Worm (Caenorhabditis elegans) whole organism, L3 larva: Measurements from ENCODE around the gene T08G5.3.

Experiments used
- R02D3.7 ChIP-seq: fragments of 150-350 bp; optimal IDR thresholded peaks from 2 replicates; lab custom pipeline; 2014; ENCODE audit warnings: missing biosample characterization, missing genetic modification characterization
- ZK546.5 ChIP-seq: sonication (generic microtip); optimal IDR thresholded peaks from 2 replicates; lab custom pipeline; 2017; ENCODE audit warnings: missing biosample characterization, missing genetic modification characterization
- ceh-16 ChIP-seq: sonication (generic microtip); optimal IDR thresholded peaks from 2 replicates; lab custom pipeline; 2017; ENCODE audit warnings: missing biosample characterization, missing genetic modification characterization
- ceh-28 ChIP-seq: fragments of 150-350 bp; optimal IDR thresholded peaks from 2 replicates; lab custom pipeline; 2014; ENCODE audit warnings: missing biosample characterization, missing genetic modification reagents, missing genetic modification characterization
- ceh-82 ChIP-seq: fragments of 150-350 bp; optimal IDR thresholded peaks from 2 replicates; lab custom pipeline; 2014; ENCODE audit warnings: missing biosample characterization, missing genetic modification characterization
- ceh-9 ChIP-seq: sonication (generic microtip); optimal IDR thresholded peaks from 2 replicates; lab custom pipeline; 2018; ENCODE audit warnings: missing biosample characterization, missing genetic modification characterization
- daf-12 ChIP-seq: fragments of 150-350 bp; optimal IDR thresholded peaks from 2 replicates; lab custom pipeline; 2014; ENCODE audit warnings: missing biosample characterization, missing genetic modification reagents, missing genetic modification characterization
- egl-5 ChIP-seq: fragments of 150-350 bp; optimal IDR thresholded peaks from 2 replicates; lab custom pipeline; 2017; ENCODE audit warnings: missing biosample characterization, missing genetic modification reagents, missing genetic modification characterization, inconsistent platforms
- elt-1 ChIP-seq: fragments of 150-350 bp; optimal IDR thresholded peaks from 2 replicates; lab custom pipeline; 2014; ENCODE audit warnings: missing biosample characterization, missing genetic modification characterization
- elt-2 ChIP-seq: sonication (generic microtip); optimal IDR thresholded peaks from 2 replicates; lab custom pipeline; 2016; ENCODE audit warnings: missing genetic modification reagents, mild to moderate bottlenecking, missing genetic modification characterization, missing compliant biosample characterization
- fkh-10 ChIP-seq: sonication (generic microtip); optimal IDR thresholded peaks from 2 replicates; lab custom pipeline; 2017; ENCODE audit warnings: missing biosample characterization, missing genetic modification reagents, missing genetic modification characterization
- fkh-2 ChIP-seq: fragments of 150-350 bp; optimal IDR thresholded peaks from 2 replicates; lab custom pipeline; 2014; ENCODE audit warnings: missing biosample characterization, missing genetic modification reagents, missing genetic modification characterization
- hmg-11 ChIP-seq: sonication (generic microtip); optimal IDR thresholded peaks from 2 replicates; lab custom pipeline; 2016; ENCODE audit warnings: missing genetic modification characterization, missing compliant biosample characterization
- jun-1 ChIP-seq: fragments of 150-350 bp; optimal IDR thresholded peaks from 2 replicates; lab custom pipeline; 2014; ENCODE audit warnings: missing biosample characterization, missing genetic modification reagents, missing genetic modification characterization
- lin-15B ChIP-seq: fragments of 150-350 bp; optimal IDR thresholded peaks from 2 replicates; lab custom pipeline; 2014; ENCODE audit warnings: missing biosample characterization, missing genetic modification characterization
- lin-39 ChIP-seq: fragments of 150-350 bp; optimal IDR thresholded peaks from 2 replicates; lab custom pipeline; 2018; ENCODE audit warnings: missing biosample characterization, missing genetic modification reagents, missing genetic modification characterization
- lsy-12 ChIP-seq: sonication (generic microtip); optimal IDR thresholded peaks from 2 replicates; lab custom pipeline; 2016; ENCODE audit warnings: mild to moderate bottlenecking, missing genetic modification characterization, missing compliant biosample characterization
- nfya-1 ChIP-seq: sonication (generic microtip); optimal IDR thresholded peaks from 2 replicates; lab custom pipeline; 2017; ENCODE audit warnings: missing genetic modification characterization, mild to moderate bottlenecking, missing compliant biosample characterization, antibody characterized with exemption, moderate library complexity; ENCODE audit not compliant: insufficient read depth
- nhr-11 ChIP-seq: fragments of 150-350 bp; optimal IDR thresholded peaks from 2 replicates; lab custom pipeline; 2014; ENCODE audit warnings: missing biosample characterization, missing genetic modification characterization
- nhr-12 ChIP-seq: fragments of 150-350 bp; optimal IDR thresholded peaks from 2 replicates; lab custom pipeline; 2014; ENCODE audit warnings: missing biosample characterization, missing genetic modification characterization
- nhr-25 ChIP-seq: sonication (generic microtip); optimal IDR thresholded peaks from 2 replicates; lab custom pipeline; 2017; ENCODE audit warnings: missing biosample characterization, missing genetic modification characterization
- nhr-28 ChIP-seq: fragments of 150-350 bp; optimal IDR thresholded peaks from 2 replicates; lab custom pipeline; 2014; ENCODE audit warnings: missing biosample characterization, missing genetic modification characterization
- nhr-43 ChIP-seq: sonication (generic microtip); optimal IDR thresholded peaks from 2 replicates; lab custom pipeline; 2016; ENCODE audit warnings: mild to moderate bottlenecking, missing genetic modification characterization, missing compliant biosample characterization; ENCODE audit not compliant: poor library complexity, severe bottlenecking
- nhr-67 ChIP-seq: fragments of 150-350 bp; optimal IDR thresholded peaks from 2 replicates; lab custom pipeline; 2014; ENCODE audit warnings: missing biosample characterization, missing genetic modification characterization
- nhr-76 ChIP-seq: fragments of 150-350 bp; sonication (generic microtip); optimal IDR thresholded peaks from 5 replicates; lab custom pipeline; 2014; ENCODE audit warnings: missing biosample characterization, missing genetic modification characterization
- nhr-77 ChIP-seq: fragments of 150-350 bp; optimal IDR thresholded peaks from 2 replicates; lab custom pipeline; 2014; ENCODE audit warnings: missing biosample characterization, missing genetic modification characterization
- pha-4 ChIP-seq: fragments of 150-350 bp; optimal IDR thresholded peaks from 2 replicates; lab custom pipeline; 2014; ENCODE audit warnings: missing biosample characterization, missing genetic modification reagents, missing genetic modification characterization
- pqm-1 ChIP-seq: fragments of 150-350 bp; optimal IDR thresholded peaks from 2 replicates; lab custom pipeline; 2017; ENCODE audit warnings: missing biosample characterization, missing genetic modification characterization, inconsistent platforms
- snpc-4 ChIP-seq: fragments of 150-350 bp; optimal IDR thresholded peaks from 2 replicates; lab custom pipeline; 2014; ENCODE audit warnings: missing biosample characterization, missing genetic modification characterization
- unc-39 ChIP-seq: sonication (generic microtip); optimal IDR thresholded peaks from 4 replicates; lab custom pipeline; 2017; ENCODE audit warnings: missing biosample characterization, missing genetic modification characterization
- unc-62 ChIP-seq: fragments of 150-350 bp; sonication (generic microtip); optimal IDR thresholded peaks from 4 replicates; lab custom pipeline; 2014; ENCODE audit warnings: missing biosample characterization, missing genetic modification reagents, missing genetic modification characterization
- zag-1 ChIP-seq: fragments of 150-350 bp; optimal IDR thresholded peaks from 2 replicates; lab custom pipeline; 2014; ENCODE audit warnings: missing biosample characterization, missing genetic modification characterization
- ztf-11 ChIP-seq: fragments of 150-350 bp; optimal IDR thresholded peaks from 2 replicates; lab custom pipeline; 2014; ENCODE audit warnings: missing biosample characterization, missing genetic modification characterization
- ztf-4 ChIP-seq: fragments of 150-350 bp; optimal IDR thresholded peaks from 2 replicates; lab custom pipeline; 2014; ENCODE audit warnings: missing biosample characterization, missing genetic modification characterization

The T08G5.3 gene

DNA sequence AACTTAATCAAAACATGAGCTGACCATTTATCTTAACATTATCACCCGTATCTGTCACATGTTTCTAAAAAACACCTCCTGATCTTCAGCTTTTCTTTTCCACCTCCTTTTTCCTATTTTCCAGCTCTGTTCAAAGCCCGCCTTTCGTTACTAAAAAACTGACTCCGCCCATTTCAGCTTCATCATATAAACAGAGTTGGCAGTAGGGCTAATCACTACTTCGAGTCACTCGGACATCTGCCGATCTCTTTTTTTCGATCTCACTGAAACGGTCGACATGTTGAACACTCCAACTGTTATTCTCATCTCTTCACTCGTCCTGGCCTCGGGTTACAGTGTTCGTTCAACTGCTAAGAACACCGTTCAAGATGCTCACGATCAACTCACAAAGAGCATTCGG, 34.8 kb downstream of the T08G5.3 start, which contains the start of gene droe-4:
TSS of gene droe-4 (plus strand) at position 172 of the 400 bp plus-strand sequence.
- TF ChIP-seq nhr-25 (tag; lab: Kevin White, UChicago), result no peak
- TF ChIP-seq fkh-10 (GFP tag; lab: Kevin White, UChicago), result no peak
- no peak for TF ChIP-seq nhr-28 (tag; lab: Kevin White, UChicago)
- no peak for TF ChIP-seq ceh-82 (tag; lab: Kevin White, UChicago)
- TF ChIP-seq ceh-16 (tag; lab: Kevin White, UChicago), result no peak
- no peak for TF ChIP-seq hmg-11 (tag; lab: Kevin White, UChicago)
- no peak for TF ChIP-seq unc-39 (tag; lab: Kevin White, UChicago)
- TF ChIP-seq pqm-1 (tag; lab: Kevin White, UChicago), result no peak
- TF ChIP-seq nhr-77, result no peak
- no peak for TF ChIP-seq pha-4 (tag; lab: Kevin White, UChicago)
- TF ChIP-seq nhr-11 (tag; lab: Kevin White, UChicago), result no peak
- no peak for TF ChIP-seq elt-1 (tag; lab: Kevin White, UChicago)
- no peak for TF ChIP-seq R02D3.7
- TF ChIP-seq ztf-4, result no peak
- TF ChIP-seq ceh-28 (tag; lab: Kevin White, UChicago), result no peak

- peak; percentile 30 for TF ChIP-seq jun-1 (tag; lab: Kevin White, UChicago)
- TF ChIP-seq ztf-11 (tag; lab: Kevin White, UChicago), result no peak
- TF ChIP-seq lsy-12, result peak; percentile 45
- TF ChIP-seq nfya-1 (tag; lab: Kevin White, UChicago), result peak; percentile 37
- no peak for TF ChIP-seq nhr-43 (tag; lab: Kevin White, UChicago)
- TF ChIP-seq pqm-1 (tag; lab: Kevin White, UChicago), result peak; percentile 47
- no peak for TF ChIP-seq ceh-28 (tag; lab: Kevin White, UChicago)
- TF ChIP-seq pha-4 (tag; lab: Kevin White, UChicago), result peak; percentile 41
- peak; percentile 96 for TF ChIP-seq elt-2 (tag; lab: Kevin White, UChicago)
- TF ChIP-seq, all 47 proteins: peak for 6
Observed at ce11 chrV:13986823-13987222, 40.5 kb downstream of the T08G5.3 start.

- TF ChIP-seq pha-4 (tag; lab: Kevin White, UChicago), result no peak
- TF ChIP-seq nhr-12 (tag; lab: Kevin White, UChicago), result no peak
- no peak for TF ChIP-seq ZK546.5 (tag; lab: Kevin White, UChicago)
- TF ChIP-seq, all 47 proteins: peak for 0
Observed at ce11 chrV:13984828-13985227, 42.5 kb downstream of the T08G5.3 start, which contains the start of gene end-1. Gene end-1, plus strand, starts transcription at chrV:13985128.

ce11 chrV:13981677-13982076, 45.6 kb downstream of the T08G5.3 start:
- TF ChIP-seq elt-2 (tag; lab: Kevin White, UChicago) (no peak), unc-39 (tag; lab: Kevin White, UChicago) (no peak), nhr-67 (tag; lab: Kevin White, UChicago) (no peak), lin-39 (tag; lab: Kevin White, UChicago) (no peak), ceh-82 (tag; lab: Kevin White, UChicago) (no peak), zag-1 (no peak), nhr-76 (no peak)
- TF ChIP-seq, all 47 proteins: peak for 0

DNA sequence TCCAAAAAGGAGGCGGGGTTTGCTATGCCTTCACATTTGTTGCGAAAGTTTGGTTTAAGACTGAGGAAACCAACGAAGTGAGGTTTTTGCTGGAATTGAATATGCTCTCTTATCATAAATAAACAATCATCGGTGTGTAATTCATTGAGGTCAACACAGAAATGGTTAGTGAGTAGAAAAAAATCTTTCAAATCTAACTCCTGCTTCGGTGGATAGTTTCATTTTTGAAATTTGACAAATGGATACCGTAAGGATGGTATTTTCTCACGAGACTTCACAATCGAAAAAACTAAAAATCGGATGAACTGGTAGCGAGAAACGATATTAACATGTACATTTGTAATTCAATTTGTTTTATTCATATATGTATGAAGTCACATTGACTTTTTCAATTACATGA, 46.5 kb downstream of the T08G5.3 start, which contains the start of gene eol-1:
TSS of gene eol-1 (minus strand) at position 101 of the 400 bp plus-strand sequence.
- TF ChIP-seq pha-4 (tag; lab: Kevin White, UChicago) (no peak), unc-62 (GFP tag; lab: Kevin White, UChicago) (no peak), ceh-16 (tag; lab: Kevin White, UChicago) (no peak), zag-1 (no peak), jun-1 (tag; lab: Kevin White, UChicago) (no peak), snpc-4 (tag; lab: Kevin White, UChicago) (no peak), egl-5 (no peak), ceh-9 (tag; lab: Kevin White, UChicago) (no peak), daf-12 (tag; lab: Kevin White, UChicago) (no peak), nhr-67 (tag; lab: Kevin White, UChicago) (no peak), nhr-76 (no peak), fkh-2 (tag; lab: Kevin White, UChicago) (no peak), lsy-12 (no peak), nhr-12 (tag; lab: Kevin White, UChicago) (no peak), ztf-4 (no peak), lin-15B (tag; lab: Kevin White, UChicago) (no peak), lin-39 (tag; lab: Kevin White, UChicago) (no peak)
- TF ChIP-seq, all 47 proteins: peak for 0
